Worm (Caenorhabditis elegans): ENCODE data around the gene ndub-5.

Gene ndub-5

DNA sequence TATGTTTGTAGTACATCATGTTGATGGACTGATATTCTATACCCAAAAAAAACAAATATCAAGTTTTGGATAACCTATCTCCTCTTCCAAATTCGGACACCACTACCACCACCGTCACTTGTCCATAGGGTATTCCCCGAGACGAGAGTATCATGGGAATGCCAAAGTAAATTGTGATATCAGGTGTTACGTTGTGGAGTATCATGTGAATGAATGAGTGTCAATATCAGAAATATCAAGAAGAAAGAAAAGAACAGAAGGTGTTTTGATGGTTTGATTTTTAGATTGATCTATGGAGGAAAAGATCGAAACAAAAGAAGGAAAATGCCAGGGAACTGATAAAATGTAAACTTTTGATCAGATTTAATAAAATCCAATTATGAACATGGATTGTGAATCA, 7.1 kb upstream of the ndub-5 start (continued):
- TF ChIP-seq swsn-7 (tag; optimal IDR thresholded peaks at IDR 0.05) (peak; percentile 25), hpl-2 (GFP tag; optimal IDR thresholded peaks at IDR 0.05) (no peak), hlh-17 (GFP tag; optimal IDR thresholded peaks at IDR 0.05; ENCODE audit: borderline replicate concordance) (no peak), elt-3 (tag; optimal IDR thresholded peaks at IDR 0.05) (peak in 2 of 6 experiments; percentile 51 to 85), nhr-84 (tag; optimal IDR thresholded peaks at IDR 0.05) (no peak), snu-23 (GFP tag; optimal IDR thresholded peaks at IDR 0.05) (peak; percentile 77), xbp-1 (tag; optimal IDR thresholded peaks at IDR 0.05) (no peak), ceh-88 (GFP tag; IDR thresholded peaks at IDR 0.05) (no peak), dsc-1 (tag; optimal IDR thresholded peaks at IDR 0.05) (no peak), unc-86 (tag; optimal IDR thresholded peaks at IDR 0.05) (no peak), ceh-90 (tag; optimal IDR thresholded peaks at IDR 0.05) (no peak), sup-37 (GFP tag; optimal IDR thresholded peaks at IDR 0.05) (no peak), aha-1 (tag; optimal IDR thresholded peaks at IDR 0.05) (no peak), nhr-85 (tag) (peak; percentile 56), isw-1 (GFP tag; IDR thresholded peaks at IDR 0.05) (no peak), snpc-4 (tag; optimal IDR thresholded peaks at IDR 0.05) (no peak), nhr-20 (tag; optimal IDR thresholded peaks at IDR 0.05) (peak; percentile 77), lin-35 (GFP tag; optimal IDR thresholded peaks at IDR 0.05) (peak; percentile 27 to 72), ceh-8 (GFP tag; optimal IDR thresholded peaks at IDR 0.05) (no peak), vab-15 (tag; optimal IDR thresholded peaks at IDR 0.05) (peak; percentile 46), unc-130 (tag; optimal IDR thresholded peaks at IDR 0.05) (peak; percentile 81), rnt-1 (tag; optimal IDR thresholded peaks at IDR 0.05) (peak; percentile 57), efl-1 (optimal IDR thresholded peaks at IDR 0.05) (no peak), efl-1 (GFP tag; optimal IDR thresholded peaks at IDR 0.05 in 1 of 2) (no peak), unc-30 (tag; optimal IDR thresholded peaks at IDR 0.05) (no peak), nhr-76 (tag; optimal IDR thresholded peaks at IDR 0.05) (no peak), ceh-82 (tag; optimal IDR thresholded peaks at IDR 0.05) (no peak), F16B12.6 (tag; optimal IDR thresholded peaks at IDR 0.05) (no peak), aly-2 (tag; optimal IDR thresholded peaks at IDR 0.05) (no peak), tlp-1 (tag; optimal IDR thresholded peaks at IDR 0.05) (no peak), dpl-1 (GFP tag; optimal IDR thresholded peaks at IDR 0.05) (peak in 2 of 3 experiments; percentile 23 to 44), hlh-4 (tag; optimal IDR thresholded peaks at IDR 0.05) (no peak), fkh-10 (GFP tag; optimal IDR thresholded peaks at IDR 0.05) (no peak), C34B4.2 (tag; optimal IDR thresholded peaks at IDR 0.05) (no peak), Y116A8C.19 (tag; optimal IDR thresholded peaks at IDR 0.05; ENCODE audit: borderline replicate concordance) (no peak), nhr-19 (GFP tag; conservative IDR thresholded peaks at IDR 0.05) (peak; percentile 82), nhr-28 (tag; optimal IDR thresholded peaks at IDR 0.05) (no peak)

DNA sequence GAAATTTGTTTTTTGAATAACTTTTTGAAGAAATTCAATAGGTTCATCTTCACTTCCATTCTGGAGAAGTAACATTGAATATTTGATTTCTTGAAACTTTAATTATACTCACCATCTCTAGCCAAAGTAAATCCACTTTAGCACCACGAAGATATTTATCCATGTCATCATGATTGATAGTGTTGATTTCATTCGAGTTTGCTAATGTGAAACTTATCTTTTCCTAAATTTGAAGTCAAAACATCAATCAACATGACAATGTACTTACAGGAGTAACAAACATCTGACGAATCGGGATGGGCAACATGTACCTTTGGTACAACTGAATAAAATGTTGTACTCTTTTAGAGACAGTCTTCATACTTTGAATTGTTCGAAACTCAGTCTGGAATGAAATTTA, 6.2 kb upstream of the ndub-5 start:
- TF ChIP-seq aha-1 (tag; optimal IDR thresholded peaks at IDR 0.05) (no peak), lir-3 (tag; optimal IDR thresholded peaks at IDR 0.05; ENCODE audit: poor library complexity) (no peak), zag-1 (tag; optimal IDR thresholded peaks at IDR 0.05) (no peak), lin-35 (GFP tag; optimal IDR thresholded peaks at IDR 0.05) (no peak), nhr-12 (tag; optimal IDR thresholded peaks at IDR 0.05) (no peak), hlh-17 (GFP tag; optimal IDR thresholded peaks at IDR 0.05; ENCODE audit: borderline replicate concordance) (no peak), unc-86 (tag; optimal IDR thresholded peaks at IDR 0.05) (no peak)

DNA sequence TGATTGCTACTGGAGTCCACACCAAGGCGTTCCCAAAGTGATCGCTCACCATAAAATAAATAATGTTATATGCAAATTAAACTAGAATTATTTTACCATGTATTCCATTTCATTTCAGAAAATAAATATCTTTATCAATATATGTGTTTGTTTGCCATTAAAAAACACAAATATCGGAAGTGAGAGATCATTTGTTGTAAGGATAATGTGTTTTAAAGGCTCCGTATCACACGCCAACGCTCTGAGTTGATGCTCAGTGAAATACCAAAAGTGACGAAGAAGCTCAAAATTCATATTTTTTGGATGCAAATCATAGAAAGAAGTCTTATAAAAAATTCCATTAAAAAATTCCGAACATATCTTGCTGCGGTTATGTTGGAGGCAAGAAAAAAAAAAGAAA, 5.1 kb upstream of the ndub-5 start:
- TF ChIP-seq zag-1 (tag; optimal IDR thresholded peaks at IDR 0.05), result no peak
- no peak for TF ChIP-seq fos-1 (tag; optimal IDR thresholded peaks at IDR 0.05)
- no peak for TF ChIP-seq lin-13 (GFP tag; optimal IDR thresholded peaks at IDR 0.05)
- no peak for TF ChIP-seq elt-3 (tag; optimal IDR thresholded peaks at IDR 0.05)
- TF ChIP-seq irx-1 (tag; optimal IDR thresholded peaks at IDR 0.05), result no peak
- TF ChIP-seq lin-39 (tag; optimal IDR thresholded peaks at IDR 0.05), result no peak
- TF ChIP-seq fkh-8 (tag; optimal IDR thresholded peaks at IDR 0.05), result no peak
